Worm (Caenorhabditis elegans): ENCODE measurements around the gene zhit-3.
A peak's percentile ranks its signal among the peaks of the same experiment; 100 is the strongest.

zhit-3 gene

DNA sequence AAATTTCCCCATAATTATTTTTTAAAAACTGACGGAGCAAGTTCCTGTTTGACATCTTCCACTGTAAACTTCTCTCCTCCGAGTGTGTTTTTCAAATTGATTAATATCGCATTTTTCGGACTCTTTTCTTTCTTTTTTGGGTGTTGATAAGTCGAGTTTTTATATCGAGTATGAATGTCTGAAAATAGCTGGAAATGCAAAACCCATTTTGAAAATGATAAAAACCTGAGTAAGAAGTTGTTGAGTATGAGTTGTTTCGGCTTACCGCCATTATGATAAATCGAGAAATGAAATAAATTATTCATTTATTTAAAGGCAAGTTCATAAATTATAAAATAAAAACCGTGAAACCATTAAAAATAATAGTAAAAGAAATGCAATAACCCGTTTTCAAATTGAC lies 26.2 kb downstream of the zhit-3 start, which contains the start of gene ZK856.18:
Gene ZK856.18 (minus strand): TSS at position 289 of the 400 bp plus-strand sequence.
- TF ChIP-seq alr-1 (tag; optimal IDR thresholded peaks at IDR 0.05; ENCODE audit: borderline replicate concordance) (no peak), dsc-1 (tag; optimal IDR thresholded peaks at IDR 0.05) (no peak), ceh-88 (GFP tag; IDR thresholded peaks at IDR 0.05) (no peak)

DNA sequence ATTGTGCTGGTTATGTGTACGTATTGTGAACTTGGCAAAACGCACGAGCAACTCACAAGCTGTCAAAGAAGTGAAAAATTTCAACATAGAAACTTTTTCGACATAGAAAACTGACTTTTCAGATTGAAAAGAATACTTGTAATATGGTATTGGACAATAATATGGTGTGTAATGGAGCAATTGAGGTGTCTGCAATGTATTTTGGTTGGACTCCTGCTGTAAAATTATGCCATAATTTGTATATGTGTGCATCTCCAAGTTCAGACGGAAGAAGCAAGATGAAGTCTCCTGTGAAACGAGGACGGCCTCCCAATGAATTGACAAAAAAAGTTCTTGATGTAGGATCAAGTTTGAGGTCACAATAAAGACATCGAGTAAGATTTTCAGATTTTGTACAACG lies 28.1 kb downstream of the zhit-3 start:
- TF ChIP-seq ceh-63 (GFP tag; optimal IDR thresholded peaks at IDR 0.05), result no peak
- no peak for TF ChIP-seq rnt-1 (tag; optimal IDR thresholded peaks at IDR 0.05)
- no peak for TF ChIP-seq hpl-2 (GFP tag; optimal IDR thresholded peaks at IDR 0.05)
- TF ChIP-seq pax-3 (tag; optimal IDR thresholded peaks at IDR 0.05), result no peak
- no peak for TF ChIP-seq elt-2 (tag; optimal IDR thresholded peaks at IDR 0.05)
- TF ChIP-seq nhr-28 (tag; optimal IDR thresholded peaks at IDR 0.05), result no peak
- TF ChIP-seq ceh-82 (tag; optimal IDR thresholded peaks at IDR 0.05), result no peak
- no peak for TF ChIP-seq C04F5.9 (tag; optimal IDR thresholded peaks at IDR 0.05)
- no peak for TF ChIP-seq nhr-71 (tag; optimal IDR thresholded peaks at IDR 0.05)
- no peak for TF ChIP-seq egl-27 (tag; optimal IDR thresholded peaks at IDR 0.05)
- TF ChIP-seq vab-15 (tag; optimal IDR thresholded peaks at IDR 0.05), result no peak
- no peak for TF ChIP-seq lin-15B (tag; optimal IDR thresholded peaks at IDR 0.05)
- TF ChIP-seq nhr-20 (tag; optimal IDR thresholded peaks at IDR 0.05), result no peak
- no peak for TF ChIP-seq ztf-4 (tag; optimal IDR thresholded peaks at IDR 0.05)
- no peak for TF ChIP-seq lin-13 (GFP tag; optimal IDR thresholded peaks at IDR 0.05)
- no peak for TF ChIP-seq sox-4 (tag; optimal IDR thresholded peaks at IDR 0.05)
- TF ChIP-seq mep-1 (tag; optimal IDR thresholded peaks at IDR 0.05), result no peak
- no peak for TF ChIP-seq nhr-77 (tag; optimal IDR thresholded peaks at IDR 0.05)
- no peak for TF ChIP-seq egl-13 (tag; optimal IDR thresholded peaks at IDR 0.05)

DNA sequence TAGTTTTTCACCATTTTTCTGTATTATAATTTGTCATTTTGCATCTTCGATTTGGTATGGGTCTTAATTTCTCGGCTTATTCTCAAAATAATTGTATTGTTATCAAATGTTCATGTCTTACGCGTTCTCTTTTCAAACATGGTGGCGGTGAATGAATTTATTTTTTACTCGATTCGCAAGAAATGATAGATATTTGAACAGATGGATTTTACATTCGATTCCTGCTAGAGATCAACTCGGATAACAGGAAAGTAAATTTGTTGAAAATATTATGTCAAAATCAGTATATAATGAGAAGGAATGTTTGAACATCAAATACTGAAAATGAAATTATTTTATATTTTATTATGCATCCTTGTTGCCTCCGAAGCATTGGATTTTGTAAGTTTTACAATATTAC lies 28.9 kb downstream of the zhit-3 start, which contains the start of gene ZK856.4:
Gene ZK856.4 (plus strand): TSS at position 301 of the 400 bp plus-strand sequence.
- TF ChIP-seq efl-3 (GFP tag; optimal IDR thresholded peaks at IDR 0.05) (no peak), nhr-77 (tag; optimal IDR thresholded peaks at IDR 0.05) (no peak), nhr-19 (GFP tag; conservative IDR thresholded peaks at IDR 0.05) (no peak), unc-130 (tag; optimal IDR thresholded peaks at IDR 0.05) (no peak), Y116A8C.19 (tag; optimal IDR thresholded peaks at IDR 0.05; ENCODE audit: borderline replicate concordance) (no peak), pag-3 (tag; optimal IDR thresholded peaks at IDR 0.05; ENCODE audit: borderline replicate concordance, insufficient read depth) (no peak), vab-15 (tag; optimal IDR thresholded peaks at IDR 0.05) (no peak)

DNA sequence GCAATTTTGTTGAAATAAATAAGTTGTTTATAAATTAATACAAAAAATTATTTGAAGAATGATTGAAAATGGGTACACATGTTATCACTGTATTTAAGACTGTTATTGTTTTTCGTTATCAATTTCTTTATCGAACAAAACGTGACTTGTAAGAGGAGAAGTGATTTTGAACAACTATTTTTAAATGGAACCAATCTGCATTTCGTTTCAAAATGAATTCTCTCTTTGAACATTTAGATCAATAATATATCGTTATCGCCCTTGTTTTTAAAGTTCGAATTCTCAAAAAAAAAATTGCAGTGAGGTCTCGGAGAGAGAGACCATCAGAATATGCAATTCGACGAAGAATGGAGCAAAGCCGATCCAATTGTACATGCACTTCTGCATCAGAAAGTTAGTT lies 32.7 kb downstream of the zhit-3 start, which contains the start of gene cul-5:
Gene cul-5 (plus strand): TSS at position 301 of the 400 bp plus-strand sequence.
- TF ChIP-seq nhr-76 (tag; optimal IDR thresholded peaks at IDR 0.05) (no peak), unc-62 (GFP tag; optimal IDR thresholded peaks at IDR 0.05) (no peak), snu-23 (GFP tag; optimal IDR thresholded peaks at IDR 0.05) (no peak), elt-2 (tag; optimal IDR thresholded peaks at IDR 0.05) (peak; percentile 41)

DNA sequence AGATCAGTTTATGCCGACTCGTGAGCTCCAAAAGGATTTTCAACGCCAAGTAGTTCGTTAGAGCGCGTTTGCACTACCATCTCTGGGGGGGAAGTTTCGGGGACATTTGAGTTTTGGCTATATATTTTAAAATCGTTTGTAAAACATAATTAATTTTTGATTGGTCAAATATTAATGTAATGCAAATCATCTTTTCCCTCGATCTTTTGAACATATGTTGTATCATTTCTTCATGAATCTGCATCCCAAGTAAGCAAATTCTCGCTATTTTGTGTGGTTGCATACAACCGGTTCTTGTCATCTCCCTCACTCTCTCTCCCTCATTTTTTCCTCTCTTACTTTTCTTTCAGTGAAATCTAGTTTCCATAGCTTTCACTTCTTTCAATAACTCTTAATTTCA lies 33.8 kb downstream of the zhit-3 start:
- TF ChIP-seq ama-1 (optimal IDR thresholded peaks at IDR 0.05), result no peak
- TF ChIP-seq lin-14 (GFP tag; optimal IDR thresholded peaks at IDR 0.05), result peak; percentile 85
- peak; percentile 90 for TF ChIP-seq nhr-85 (tag)
- TF ChIP-seq jun-1 (tag; optimal IDR thresholded peaks at IDR 0.05), result peak; percentile 39
- no peak for TF ChIP-seq aly-2 (tag; optimal IDR thresholded peaks at IDR 0.05)
- no peak for TF ChIP-seq fos-1 (tag; optimal IDR thresholded peaks at IDR 0.05)
- peak; percentile 44 for TF ChIP-seq C16A3.4 (tag; optimal IDR thresholded peaks at IDR 0.05)
- no peak for TF ChIP-seq egl-27 (tag; optimal IDR thresholded peaks at IDR 0.05)
- TF ChIP-seq lin-13 (GFP tag; optimal IDR thresholded peaks at IDR 0.05), result peak; percentile 40
- peak; percentile 41 for TF ChIP-seq lin-15B (tag; optimal IDR thresholded peaks at IDR 0.05)
- peak; percentile 34 for TF ChIP-seq irx-1 (tag; optimal IDR thresholded peaks at IDR 0.05)
- TF ChIP-seq unc-86 (tag; optimal IDR thresholded peaks at IDR 0.05), result peak; percentile 53
- TF ChIP-seq ceh-63 (GFP tag; optimal IDR thresholded peaks at IDR 0.05), result peak; percentile 78
- no peak for TF ChIP-seq aha-1 (tag; optimal IDR thresholded peaks at IDR 0.05)
- peak; percentile 59 to 60 for TF ChIP-seq efl-1 (optimal IDR thresholded peaks at IDR 0.05)
- TF ChIP-seq efl-1 (GFP tag; optimal IDR thresholded peaks at IDR 0.05 in 1 of 2), result peak; percentile 49 to 95
- TF ChIP-seq unc-98 (GFP tag; IDR thresholded peaks at IDR 0.05), result no peak
- TF ChIP-seq nhr-47 (tag; optimal IDR thresholded peaks at IDR 0.05), result peak; percentile 85
- no peak for TF ChIP-seq ces-1 (GFP tag; optimal IDR thresholded peaks at IDR 0.05)
- TF ChIP-seq unc-30 (tag; optimal IDR thresholded peaks at IDR 0.05), result no peak
- no peak for TF ChIP-seq zip-4 (GFP tag; optimal IDR thresholded peaks at IDR 0.05)
- no peak for TF ChIP-seq nhr-28 (tag; optimal IDR thresholded peaks at IDR 0.05)

Data from whole organism, L1 larva.